Fruit fly (Drosophila melanogaster): ENCODE measurements around the gene Jon99Cii.

DNA sequence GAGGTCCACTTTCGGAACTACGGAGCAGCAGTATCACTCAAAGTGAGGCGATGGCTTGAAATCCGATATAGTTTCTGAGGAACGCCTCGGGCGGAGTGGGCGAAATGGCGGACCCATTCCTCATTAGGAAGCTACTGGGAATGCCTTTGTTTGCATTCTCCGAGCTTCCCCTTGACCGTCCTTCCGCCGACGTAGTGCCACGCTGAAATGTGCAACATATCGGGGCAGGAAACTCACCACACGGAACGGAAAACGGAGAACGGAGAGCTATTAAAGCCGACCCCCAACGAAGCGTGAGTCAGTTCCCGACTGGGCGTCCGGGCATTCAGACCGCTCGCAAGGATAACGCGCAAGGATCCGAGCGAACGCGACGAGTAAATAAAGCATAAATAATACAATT is 2.5 kb upstream of the Jon99Cii start, which contains the start of gene CG15522:
- TF ChIP-seq Hr78 (GFP tag; optimal IDR thresholded peaks at IDR 0.05) (no peak), H2.0 (GFP tag; IDR thresholded peaks at IDR 0.05) (no peak), chm (GFP tag; IDR thresholded peaks at IDR 0.05) (no peak), Atf3 (GFP tag; optimal IDR thresholded peaks at IDR 0.05) (no peak), crol (GFP tag; IDR thresholded peaks at IDR 0.05) (no peak), en (GFP tag; optimal IDR thresholded peaks at IDR 0.05) (no peak), CG15601 (tag; optimal IDR thresholded peaks at IDR 0.05) (no peak), E2f1 (GFP tag; IDR thresholded peaks at IDR 0.05) (no peak), CG3838 (GFP tag; optimal IDR thresholded peaks at IDR 0.05) (no peak), mld (GFP tag; IDR thresholded peaks at IDR 0.05; ENCODE audit: partially characterized antibody) (no peak)
